Fruit fly (Drosophila melanogaster): ENCODE measurements around the gene CG12213.
A peak's percentile ranks its signal among the peaks of the same experiment; 100 is the strongest.

Gene CG12213

dm6 chr3R:11920605-11921004 is 46.9 kb downstream of the CG12213 start (continued):
- TF ChIP-seq net (GFP tag; optimal IDR thresholded peaks at IDR 0.05) (peak; percentile 70), topi (GFP tag; optimal IDR thresholded peaks at IDR 0.05) (peak; percentile 65), CG6808 (GFP tag; optimal IDR thresholded peaks at IDR 0.05) (peak; percentile 82), Eip93F (GFP tag; optimal IDR thresholded peaks at IDR 0.05) (no peak), fd59A (GFP tag; optimal IDR thresholded peaks at IDR 0.05) (peak; percentile 84), Sox15 (GFP tag; optimal IDR thresholded peaks at IDR 0.05) (peak; percentile 35), fd85E (GFP tag; optimal IDR thresholded peaks at IDR 0.05) (no peak), CG11762 (GFP tag; optimal IDR thresholded peaks at IDR 0.05; ENCODE audit: insufficient read depth) (peak; percentile 73), CG11902 (GFP tag; optimal IDR thresholded peaks at IDR 0.05) (peak; percentile 20), acj6 (GFP tag; optimal IDR thresholded peaks at IDR 0.05) (peak; percentile 79), achi (GFP tag; optimal IDR thresholded peaks at IDR 0.05) (peak; percentile 84), Gug (GFP tag; IDR thresholded peaks at IDR 0.05) (peak; percentile 75), Smox (GFP tag; optimal IDR thresholded peaks at IDR 0.05) (peak; percentile 40), fkh (GFP tag; optimal IDR thresholded peaks at IDR 0.05) (no peak), vri (GFP tag; optimal IDR thresholded peaks at IDR 0.05) (peak; percentile 12), Met (GFP tag; optimal IDR thresholded peaks at IDR 0.05) (peak; percentile 56), Blimp-1 (GFP tag; optimal IDR thresholded peaks at IDR 0.05) (no peak), CG31627 (GFP tag; optimal IDR thresholded peaks at IDR 0.05) (peak; percentile 42), esn (GFP tag; optimal IDR thresholded peaks at IDR 0.05) (peak; percentile 60), Ets96B (tag; optimal IDR thresholded peaks at IDR 0.05) (peak; percentile 86), Hr39 (GFP tag; optimal IDR thresholded peaks at IDR 0.05) (peak; percentile 61), OdsH (GFP tag; optimal IDR thresholded peaks at IDR 0.05) (peak; percentile 80), CG3032 (tag; optimal IDR thresholded peaks at IDR 0.05) (peak; percentile 88), CG6854 (GFP tag; optimal IDR thresholded peaks at IDR 0.05) (no peak), CG16779 (tag; optimal IDR thresholded peaks at IDR 0.05) (peak; percentile 64), CG6792 (GFP tag; optimal IDR thresholded peaks at IDR 0.05) (peak; percentile 67), spab (GFP tag; optimal IDR thresholded peaks at IDR 0.05) (peak; percentile 85), CG1621 (tag; optimal IDR thresholded peaks at IDR 0.05) (peak; percentile 87), CG15336 (GFP tag; IDR thresholded peaks at IDR 0.05) (peak; percentile 83), dsx (GFP tag; optimal IDR thresholded peaks at IDR 0.05; ENCODE audit: poor library complexity, severe bottlenecking) (peak; percentile 88), ss (GFP tag; optimal IDR thresholded peaks at IDR 0.05) (peak; percentile 83), CG10631 (GFP tag; optimal IDR thresholded peaks at IDR 0.05) (peak; percentile 88), Hr38 (GFP tag; optimal IDR thresholded peaks at IDR 0.05) (no peak)

All from whole organism, prepupa.